Fruit fly (Drosophila melanogaster): ENCODE data around the gene Vha100-1.

Vha100-1 gene

DNA sequence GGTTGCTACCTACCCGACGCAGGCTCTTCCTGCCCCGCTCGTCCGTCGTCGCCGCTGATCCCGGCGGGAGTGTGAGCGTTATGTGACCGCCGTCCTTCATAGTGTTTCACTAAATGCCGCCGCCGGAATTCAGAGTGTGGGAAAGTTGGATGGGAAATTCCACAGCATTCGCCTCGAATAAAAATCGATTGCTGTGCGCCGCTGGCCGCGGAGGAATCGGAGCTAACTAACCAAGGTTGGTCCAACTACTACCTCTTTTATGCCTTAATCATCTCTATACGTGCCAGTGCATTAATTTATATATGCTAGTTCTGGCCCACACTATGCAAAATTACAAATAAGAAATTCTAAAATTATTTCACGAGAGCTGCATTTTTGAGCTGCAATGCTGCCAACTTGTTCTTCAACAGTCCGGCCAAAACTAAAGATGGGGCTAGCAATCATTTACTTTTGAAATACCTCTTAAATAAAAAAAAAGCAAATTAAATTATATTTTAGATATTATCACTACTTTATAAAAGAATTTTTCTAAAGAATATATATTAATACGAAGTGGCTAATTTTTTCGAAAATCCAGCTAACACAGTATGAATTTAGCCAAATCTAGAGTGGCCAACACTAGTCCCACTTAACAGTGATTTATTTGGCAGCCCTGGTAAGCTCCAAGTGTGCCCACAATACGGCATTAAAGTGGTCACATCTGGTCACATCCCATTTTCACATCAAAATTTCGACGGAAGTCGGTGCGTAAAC, 18.4 kb upstream of the Vha100-1 start, which contains the start of the genes alpha-Man-Ib and Pdhb (continued):
- TF ChIP-seq CG7556 (GFP tag; optimal IDR thresholded peaks at IDR 0.05), result peak; percentile 73
- TF ChIP-seq CG10979 (tag; optimal IDR thresholded peaks at IDR 0.05), result peak; percentile 67
- peak; percentile 82 for TF ChIP-seq NfI (GFP tag; optimal IDR thresholded peaks at IDR 0.05)
- TF ChIP-seq CG9797 (GFP tag; optimal IDR thresholded peaks at IDR 0.05), result peak; percentile 88
- TF ChIP-seq dan (GFP tag; IDR thresholded peaks at IDR 0.05), result peak; percentile 53; the same call in 1 of the 2 replicates
- peak; percentile 41 to 49 for TF ChIP-seq chif (GFP tag; optimal IDR thresholded peaks at IDR 0.05)
- TF ChIP-seq zfh2 (GFP tag; optimal IDR thresholded peaks at IDR 0.05), result peak; percentile 80
- peak; percentile 29 for TF ChIP-seq CG15073 (GFP tag; optimal IDR thresholded peaks at IDR 0.05)
- TF ChIP-seq CG16863 (GFP tag; optimal IDR thresholded peaks at IDR 0.05), result peak; percentile 45
- TF ChIP-seq tio (GFP tag; optimal IDR thresholded peaks at IDR 0.05), result no peak
- peak; percentile 20 for TF ChIP-seq maf-S (GFP tag; optimal IDR thresholded peaks at IDR 0.05)
- peak; percentile 93 for TF ChIP-seq phol (tag; optimal IDR thresholded peaks at IDR 0.05)
- peak; percentile 56 for TF ChIP-seq Antp (GFP tag; optimal IDR thresholded peaks at IDR 0.05)
- peak; percentile 62 for TF ChIP-seq pum (GFP tag; optimal IDR thresholded peaks at IDR 0.05)
- peak; percentile 82 for TF ChIP-seq lab (GFP tag; optimal IDR thresholded peaks at IDR 0.05)
- TF ChIP-seq onecut (GFP tag; IDR thresholded peaks at IDR 0.05), result peak; percentile 97
- TF ChIP-seq CG3065 (GFP tag; optimal IDR thresholded peaks at IDR 0.05), result peak; percentile 56
- TF ChIP-seq chm (GFP tag; IDR thresholded peaks at IDR 0.05), result 0 out of 2 replicates have a peak, but pooled peaks have one; percentile 34
- peak; percentile 26 for TF ChIP-seq Dip3 (GFP tag; optimal IDR thresholded peaks at IDR 0.05)
- no peak for TF ChIP-seq Opbp (GFP tag; IDR thresholded peaks at IDR 0.05; ENCODE audit: partially characterized antibody)
- TF ChIP-seq dysf (GFP tag; IDR thresholded peaks at IDR 0.05), result peak; percentile 81
- peak; percentile 59 for TF ChIP-seq kay (GFP tag; optimal IDR thresholded peaks at IDR 0.05)
- peak; percentile 31 for TF ChIP-seq BtbVII (GFP tag; optimal IDR thresholded peaks at IDR 0.05)
- peak; percentile 63 for TF ChIP-seq Usf (GFP tag; optimal IDR thresholded peaks at IDR 0.05)
- TF ChIP-seq CG30403 (GFP tag; optimal IDR thresholded peaks at IDR 0.05), result peak; percentile 89
- TF ChIP-seq lola (GFP tag; optimal IDR thresholded peaks at IDR 0.05), result peak in 1 of 3 experiments; percentile 77
- peak; percentile 16 for TF ChIP-seq her (GFP tag; optimal IDR thresholded peaks at IDR 0.05)
- TF ChIP-seq shn (GFP tag; optimal IDR thresholded peaks at IDR 0.05), result peak; percentile 29
- TF ChIP-seq Xrp1 (GFP tag; IDR thresholded peaks at IDR 0.05), result peak; percentile 80
- peak; percentile 5 for TF ChIP-seq Camta (GFP tag; optimal IDR thresholded peaks at IDR 0.05)
- TF ChIP-seq Bgb (GFP tag; IDR thresholded peaks at IDR 0.05; ENCODE audit: partially characterized antibody), result no peak
- TF ChIP-seq CG2199 (GFP tag; IDR thresholded peaks at IDR 0.05), result no peak
- TF ChIP-seq CG9932 (GFP tag; IDR thresholded peaks at IDR 0.05), result peak; percentile 93
- TF ChIP-seq H2.0 (GFP tag; IDR thresholded peaks at IDR 0.05), result peak; percentile 66
- TF ChIP-seq luna (GFP tag; optimal IDR thresholded peaks at IDR 0.05), result no peak
- TF ChIP-seq oc (tag; optimal IDR thresholded peaks at IDR 0.05), result no peak
- TF ChIP-seq CG6654 (GFP tag; optimal IDR thresholded peaks at IDR 0.05), result peak; percentile 5
- no peak for TF ChIP-seq gsb-n (tag; optimal IDR thresholded peaks at IDR 0.05)
- TF ChIP-seq Taf1 (GFP tag; IDR thresholded peaks at IDR 0.05), result peak; percentile 58
- TF ChIP-seq CG16815 (GFP tag; optimal IDR thresholded peaks at IDR 0.05), result peak; percentile 80
- TF ChIP-seq br (optimal IDR thresholded peaks at IDR 0.05), result no peak
- peak in 1 of 2 experiments; percentile 47 for TF ChIP-seq crp (GFP tag; optimal IDR thresholded peaks at IDR 0.05)
- TF ChIP-seq CG1529 (GFP tag; optimal IDR thresholded peaks at IDR 0.05), result no peak
- peak; percentile 83 for TF ChIP-seq NFAT (GFP tag; IDR thresholded peaks at IDR 0.05)
- TF ChIP-seq bigmax (GFP tag; optimal IDR thresholded peaks at IDR 0.05), result no peak
- TF ChIP-seq CG18476 (GFP tag; optimal IDR thresholded peaks at IDR 0.05), result peak; percentile 8
- TF ChIP-seq B-H1 (GFP tag; IDR thresholded peaks at IDR 0.05), result peak; percentile 61
- TF ChIP-seq so (GFP tag; IDR thresholded peaks at IDR 0.05), result peak; percentile 49; the same call in 1 of the 3 replicates
- TF ChIP-seq CG10543 (GFP tag; optimal IDR thresholded peaks at IDR 0.05), result peak; percentile 87
- peak; percentile 64; the same call in 1 of the 2 replicates for TF ChIP-seq CG16779 (GFP tag; IDR thresholded peaks at IDR 0.05)
